Worm (Caenorhabditis elegans) whole organism, L3 larva: ENCODE data around the gene C43F9.4.

Source experiments
- ama-1 ChIP-seq: fragments of 150-350 bp; optimal IDR thresholded peaks from 2 replicates; lab custom pipeline; 2018
- ceh-9 ChIP-seq: sonication (generic microtip); optimal IDR thresholded peaks from 2 replicates; lab custom pipeline; 2018; ENCODE audit warnings: missing biosample characterization, missing genetic modification characterization
- egl-27 ChIP-seq: sonication (generic microtip); optimal IDR thresholded peaks from 4 replicates; lab custom pipeline; 2017; ENCODE audit warnings: missing biosample characterization, missing genetic modification reagents, missing genetic modification characterization
- lsy-12 ChIP-seq: sonication (generic microtip); optimal IDR thresholded peaks from 2 replicates; lab custom pipeline; 2016; ENCODE audit warnings: mild to moderate bottlenecking, missing genetic modification characterization, missing compliant biosample characterization
- mdl-1 ChIP-seq: fragments of 150-350 bp; optimal IDR thresholded peaks from 2 replicates; lab custom pipeline; 2014; ENCODE audit warnings: missing biosample characterization, missing genetic modification characterization
- nfya-1 ChIP-seq: sonication (generic microtip); optimal IDR thresholded peaks from 2 replicates; lab custom pipeline; 2017; ENCODE audit warnings: missing genetic modification characterization, mild to moderate bottlenecking, missing compliant biosample characterization, antibody characterized with exemption, moderate library complexity; ENCODE audit not compliant: insufficient read depth
- nhr-11 ChIP-seq: fragments of 150-350 bp; optimal IDR thresholded peaks from 2 replicates; lab custom pipeline; 2014; ENCODE audit warnings: missing biosample characterization, missing genetic modification characterization
- nhr-12 ChIP-seq: fragments of 150-350 bp; optimal IDR thresholded peaks from 2 replicates; lab custom pipeline; 2014; ENCODE audit warnings: missing biosample characterization, missing genetic modification characterization
- nhr-237 ChIP-seq: fragments of 150-350 bp; optimal IDR thresholded peaks from 2 replicates; lab custom pipeline; 2014; ENCODE audit warnings: missing biosample characterization, missing genetic modification characterization
- nhr-28 ChIP-seq: fragments of 150-350 bp; optimal IDR thresholded peaks from 2 replicates; lab custom pipeline; 2014; ENCODE audit warnings: missing biosample characterization, missing genetic modification characterization
- skn-1 ChIP-seq: fragments of 150-350 bp; optimal IDR thresholded peaks from 2 replicates; lab custom pipeline; 2014; ENCODE audit warnings: missing biosample characterization, missing genetic modification characterization
- tbx-2 ChIP-seq: sonication (generic microtip); optimal IDR thresholded peaks from 2 replicates; lab custom pipeline; 2016; ENCODE audit warnings: mild to moderate bottlenecking, missing genetic modification characterization, missing compliant biosample characterization
- unc-39 ChIP-seq: sonication (generic microtip); optimal IDR thresholded peaks from 4 replicates; lab custom pipeline; 2017; ENCODE audit warnings: missing biosample characterization, missing genetic modification characterization
- zag-1 ChIP-seq: fragments of 150-350 bp; optimal IDR thresholded peaks from 2 replicates; lab custom pipeline; 2014; ENCODE audit warnings: missing biosample characterization, missing genetic modification characterization

ce11 chrIV:10617099-10617498, 28.1 kb upstream of the C43F9.4 start:
- TF ChIP-seq nfya-1 (tag; lab: Kevin White, UChicago) (no peak), nhr-12 (no peak), egl-27 (tag; lab: Kevin White, UChicago) (no peak), nhr-237 (tag; lab: Kevin White, UChicago) (no peak), nhr-11 (tag; lab: Kevin White, UChicago) (no peak), ceh-9 (tag; lab: Kevin White, UChicago) (no peak), mdl-1 (tag; lab: Kevin White, UChicago) (no peak), tbx-2 (tag; lab: Kevin White, UChicago) (no peak), lsy-12 (tag; lab: Kevin White, UChicago) (no peak), zag-1 (no peak), skn-1 (tag; lab: Kevin White, UChicago) (no peak), ama-1 (lab: Kevin White, UChicago) (no peak), unc-39 (tag; lab: Kevin White, UChicago) (no peak), nhr-28 (tag; lab: Kevin White, UChicago) (no peak)
